Worm (Caenorhabditis elegans) whole organism, dauer: ENCODE data around the gene mps-1.

Experiments
- unc-62 ChIP-seq: sonication (generic microtip); optimal IDR thresholded peaks from 2 replicates; lab custom pipeline; 2017; ENCODE audit warnings: missing biosample characterization, missing genetic modification reagents, missing genetic modification characterization

The mps-1 gene

ce11 chrII:6262222-6262621 lies 31.9 kb downstream of the mps-1 start, which contains the start of gene F13H8.12:
Gene F13H8.12, plus strand, starts transcription at chrII:6262522.
- no peak for TF ChIP-seq unc-62 (GFP tag; lab: Kevin White, UChicago)

- TF ChIP-seq unc-62 (GFP tag; lab: Kevin White, UChicago): no peak
Measured at ce11 chrII:6260684-6261083, 33.5 kb downstream of the mps-1 start, which contains the start of gene nmgp-1. Gene nmgp-1, plus strand, starts transcription at chrII:6260857.

- no peak for TF ChIP-seq unc-62 (GFP tag; lab: Kevin White, UChicago)
Measured at ce11 chrII:6259867-6260266, 34.3 kb downstream of the mps-1 start, which contains the start of gene F13H8.11. Gene F13H8.11, minus strand, starts transcription at chrII:6260021.

ce11 chrII:6257220-6257877 lies 36.8 kb downstream of the mps-1 start:
- TF ChIP-seq unc-62 (GFP tag; lab: Kevin White, UChicago): no peak

DNA sequence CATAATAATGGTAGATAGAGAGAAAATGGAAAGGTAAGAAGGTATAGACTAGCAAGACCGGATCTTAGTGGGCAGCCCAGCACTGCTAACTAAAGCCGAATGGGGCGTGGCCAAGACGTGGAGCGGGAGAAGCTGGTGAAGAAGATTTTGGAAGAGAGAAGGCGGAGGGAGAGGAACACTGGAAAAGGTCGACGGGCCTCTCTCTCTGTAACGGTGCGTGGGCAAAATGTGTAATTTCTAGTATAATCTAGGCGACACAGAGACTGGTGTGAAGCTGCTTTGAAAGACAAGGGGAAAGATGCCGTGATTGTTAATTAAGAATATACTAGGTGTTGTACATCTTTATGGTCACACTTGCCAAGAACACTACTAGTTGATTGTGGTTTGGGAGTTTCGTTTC lies 38.1 kb downstream of the mps-1 start, which contains the start of gene F13H8.5:
F13H8.5 (minus strand) TSS at position 101 of the 400 bp plus-strand sequence.
- no peak for TF ChIP-seq unc-62 (GFP tag; lab: Kevin White, UChicago)

DNA sequence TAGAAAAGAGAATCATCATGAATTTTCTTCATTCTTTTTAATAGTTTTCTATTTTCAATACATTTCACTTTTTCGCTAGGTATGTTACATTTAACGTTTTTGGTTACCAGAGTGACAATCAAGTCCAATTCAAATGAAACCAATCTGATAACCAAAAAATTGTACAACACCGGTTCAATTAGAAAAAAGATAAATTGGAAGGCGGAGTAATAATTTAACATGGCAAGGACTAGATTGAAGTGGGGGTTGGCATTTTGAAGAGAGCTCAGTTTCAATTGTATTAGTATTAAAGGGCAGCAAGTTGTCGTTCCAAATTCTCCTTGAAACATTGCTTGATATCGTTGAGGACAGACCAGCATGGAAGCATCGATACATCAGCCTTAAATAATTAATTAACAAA lies 41.5 kb downstream of the mps-1 start:
- no peak for TF ChIP-seq unc-62 (GFP tag; lab: Kevin White, UChicago)

- no peak for TF ChIP-seq unc-62 (GFP tag; lab: Kevin White, UChicago)
Measured at ce11 chrII:6250782-6251461, 43.2 kb downstream of the mps-1 start, which contains the start of gene phb-2. Gene phb-2, plus strand, starts transcription at chrII:6251411.

DNA sequence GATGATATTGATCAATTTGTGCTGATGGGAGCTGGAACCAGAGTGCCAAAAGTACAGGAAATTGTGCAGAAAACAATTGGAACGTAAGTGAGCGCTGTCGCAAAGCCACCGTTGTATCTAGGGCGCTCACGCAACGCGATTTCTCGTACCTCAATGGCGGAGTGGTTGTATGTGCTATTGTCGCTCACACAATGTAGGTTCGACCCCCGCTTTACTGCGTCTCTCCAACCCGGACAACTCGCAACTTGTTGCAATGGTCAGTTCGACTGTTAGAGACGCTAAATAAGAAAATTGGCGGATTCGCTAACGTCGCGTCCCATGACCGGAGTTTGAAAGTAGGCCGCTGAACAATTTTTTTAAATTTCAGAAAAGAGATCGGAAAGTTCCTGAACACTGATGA lies 45.7 kb downstream of the mps-1 start:
- no peak for TF ChIP-seq unc-62 (GFP tag; lab: Kevin White, UChicago)

DNA sequence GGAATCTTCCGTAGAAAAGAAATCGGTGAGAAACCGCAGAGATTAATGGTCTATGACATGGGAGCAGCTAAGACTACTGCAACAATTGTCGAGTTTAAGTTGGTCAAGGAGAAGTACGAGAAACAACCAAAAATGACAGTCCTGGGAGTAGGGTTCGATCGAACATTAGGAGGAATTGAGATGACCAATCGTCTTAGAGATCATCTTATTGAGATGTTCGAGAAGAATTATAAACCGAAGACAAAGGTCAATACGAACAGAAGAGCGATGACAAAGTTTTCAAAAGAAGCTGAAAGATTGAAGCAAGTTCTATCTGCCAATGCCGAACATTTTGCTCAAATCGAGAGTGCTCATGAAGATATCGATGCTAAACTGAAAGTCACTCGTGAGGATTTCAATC lies 46.1 kb downstream of the mps-1 start:
- TF ChIP-seq unc-62 (GFP tag; lab: Kevin White, UChicago): no peak

ce11 chrII:6247011-6247410 lies 47.1 kb downstream of the mps-1 start, which contains the start of gene T24H7.2:
Gene T24H7.2, plus strand, starts transcription at chrII:6247311.
- TF ChIP-seq unc-62 (GFP tag; lab: Kevin White, UChicago): no peak

ce11 chrII:6246054-6246453 lies 48.1 kb downstream of the mps-1 start, which contains the start of gene lelo-1:
Gene lelo-1, plus strand, starts transcription at chrII:6246354.
- TF ChIP-seq unc-62 (GFP tag; lab: Kevin White, UChicago): no peak

DNA sequence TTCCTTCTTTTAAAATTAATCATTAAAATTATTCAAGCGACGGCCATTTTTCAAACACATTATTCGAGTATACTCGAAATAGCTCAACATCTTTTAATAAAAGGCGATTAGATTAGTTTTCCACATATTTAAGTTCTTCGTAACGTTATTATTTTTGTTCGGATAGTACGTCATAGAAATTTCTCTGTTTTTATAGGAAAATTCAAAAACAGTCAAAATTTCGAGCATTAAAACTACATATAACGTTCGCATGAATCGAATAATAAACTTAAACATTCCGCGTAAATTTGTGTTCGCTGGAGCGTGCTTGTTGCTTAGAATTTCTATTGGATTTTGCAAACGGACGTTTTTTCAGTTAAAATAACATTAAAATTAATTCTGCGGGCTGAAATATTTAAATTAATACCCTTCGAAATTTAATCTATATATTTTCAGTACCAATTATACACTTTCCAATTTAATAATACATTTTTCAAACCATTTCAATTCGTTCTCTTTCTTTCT lies 48.9 kb downstream of the mps-1 start, which contains the start of gene blos-4:
blos-4 (plus strand) TSS at position 51 of the 504 bp plus-strand sequence.
- TF ChIP-seq unc-62 (GFP tag; lab: Kevin White, UChicago): no peak

DNA sequence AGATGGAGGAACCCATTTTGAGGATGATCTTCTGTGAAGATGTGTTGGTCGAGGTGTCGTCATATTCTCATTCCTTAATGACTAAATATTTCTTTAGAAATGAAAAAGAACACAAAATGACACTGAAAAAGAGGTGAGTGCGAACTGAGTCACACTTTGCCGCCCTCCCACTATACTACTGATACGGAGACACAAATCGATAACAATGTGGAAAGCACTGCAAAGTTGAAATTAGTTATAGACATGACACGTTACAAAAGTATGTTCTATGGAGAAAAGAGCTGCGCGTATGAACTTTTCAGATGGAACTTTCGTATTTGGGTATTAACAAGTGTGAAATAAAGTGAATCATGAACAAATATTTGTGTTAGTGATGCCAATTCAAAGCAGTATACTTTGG lies 50.0 kb downstream of the mps-1 start, which contains the start of gene tat-4:
tat-4 (minus strand) TSS at position 117 of the 400 bp plus-strand sequence.
- TF ChIP-seq unc-62 (GFP tag; lab: Kevin White, UChicago): no peak
